Worm (Caenorhabditis elegans) whole organism, late embryonic: ENCODE measurements around the gene F07F6.2.

ENCODE experiments used
- C38D4.7 ChIP-seq: fragments of 200-800 bp; sonication (Bioruptor generic); optimal IDR thresholded peaks from 2 replicates; lab custom pipeline; 2018; ENCODE audit warnings: mild to moderate bottlenecking, missing genetic modification characterization, moderate library complexity, missing compliant biosample characterization
- K02D7.2 ChIP-seq: sonication (generic microtip); optimal IDR thresholded peaks from 2 replicates; lab custom pipeline; 2017; ENCODE audit warnings: mild to moderate bottlenecking, missing genetic modification characterization, missing compliant biosample characterization
- K09A11.1 ChIP-seq: sonication (generic microtip); optimal IDR thresholded peaks from 2 replicates; lab custom pipeline; 2017; ENCODE audit warnings: antibody characterized with exemption, mild to moderate bottlenecking, missing genetic modification characterization, missing compliant biosample characterization; ENCODE audit not compliant: insufficient read depth
- ahr-1 ChIP-seq: sonication (generic microtip); optimal IDR thresholded peaks from 2 replicates; lab custom pipeline; 2016; ENCODE audit warnings: missing genetic modification characterization, missing compliant biosample characterization
- ama-1 ChIP-seq: fragments of 150-350 bp; optimal IDR thresholded peaks from 2 replicates; lab custom pipeline; 2014
- ceh-18 ChIP-seq: sonication (generic microtip); optimal IDR thresholded peaks from 2 replicates; lab custom pipeline; 2016; ENCODE audit warnings: missing genetic modification characterization, missing compliant biosample characterization
- ceh-19 ChIP-seq: fragments of 200-800 bp; sonication (Bioruptor generic); optimal IDR thresholded peaks from 2 replicates; lab custom pipeline; 2018; ENCODE audit warnings: mild to moderate bottlenecking, missing genetic modification characterization, missing compliant biosample characterization
- ceh-22 ChIP-seq: sonication (generic microtip); optimal IDR thresholded peaks from 2 replicates; lab custom pipeline; 2017; ENCODE audit warnings: missing biosample characterization, missing genetic modification characterization
- ceh-24 ChIP-seq: sonication (generic microtip); optimal IDR thresholded peaks from 2 replicates; lab custom pipeline; 2016; ENCODE audit warnings: mild to moderate bottlenecking, missing genetic modification characterization, missing compliant biosample characterization
- ceh-30 ChIP-seq: fragments of 150-350 bp; optimal IDR thresholded peaks from 2 replicates; lab custom pipeline; 2014; ENCODE audit warnings: missing biosample characterization, missing genetic modification characterization
- ceh-48 ChIP-seq: sonication (generic microtip); optimal IDR thresholded peaks from 2 replicates; lab custom pipeline; 2016; ENCODE audit warnings: missing genetic modification characterization, inconsistent platforms, missing compliant biosample characterization
- ceh-6 ChIP-seq: fragments of 200-800 bp; sonication (Bioruptor generic); optimal IDR thresholded peaks from 2 replicates; lab custom pipeline; 2018; ENCODE audit warnings: mild to moderate bottlenecking, missing genetic modification characterization, missing compliant biosample characterization
- ceh-9 ChIP-seq: sonication (generic microtip); optimal IDR thresholded peaks from 2 replicates; lab custom pipeline; 2016; ENCODE audit warnings: mild to moderate bottlenecking, missing genetic modification characterization, inconsistent platforms, missing compliant biosample characterization
- dmd-4 ChIP-seq: sonication (generic microtip); optimal IDR thresholded peaks from 2 replicates; lab custom pipeline; 2016; ENCODE audit warnings: borderline replicate concordance, missing genetic modification characterization, missing compliant biosample characterization
- dve-1 ChIP-seq: sonication (generic microtip); optimal IDR thresholded peaks from 2 replicates; lab custom pipeline; 2017; ENCODE audit warnings: antibody characterized with exemption, mild to moderate bottlenecking, missing genetic modification characterization, missing compliant biosample characterization
- elt-2 ChIP-seq: sonication (generic microtip); optimal IDR thresholded peaks from 2 replicates; lab custom pipeline; 2016; ENCODE audit warnings: missing genetic modification reagents, missing genetic modification characterization, missing compliant biosample characterization
- eyg-1 ChIP-seq: sonication (generic microtip); optimal IDR thresholded peaks from 2 replicates; lab custom pipeline; 2016; ENCODE audit warnings: missing genotype, missing genetic modification characterization, missing compliant biosample characterization
- fkh-6 ChIP-seq: sonication (generic microtip); optimal IDR thresholded peaks from 2 replicates; lab custom pipeline; 2016; ENCODE audit warnings: missing genetic modification characterization, missing compliant biosample characterization
- hlh-13 ChIP-seq: fragments of 200-800 bp; sonication (Bioruptor generic); optimal IDR thresholded peaks from 2 replicates; lab custom pipeline; 2018; ENCODE audit warnings: mild to moderate bottlenecking, missing genetic modification characterization, missing compliant biosample characterization
- hlh-15 ChIP-seq: sonication (generic microtip); optimal IDR thresholded peaks from 2 replicates; lab custom pipeline; 2016; ENCODE audit warnings: missing genetic modification characterization, missing compliant biosample characterization
- hlh-30 ChIP-seq: sonication (generic microtip); optimal IDR thresholded peaks from 2 replicates; lab custom pipeline; 2017; ENCODE audit warnings: antibody characterized with exemption, missing genetic modification characterization, missing compliant biosample characterization; ENCODE audit not compliant: insufficient read depth
- madf-2 ChIP-seq: sonication (generic microtip); optimal IDR thresholded peaks from 2 replicates; lab custom pipeline; 2017; ENCODE audit warnings: missing genetic modification characterization, missing compliant biosample characterization
- nhr-11 ChIP-seq: fragments of 150-350 bp; optimal IDR thresholded peaks from 2 replicates; lab custom pipeline; 2014; ENCODE audit warnings: missing biosample characterization, missing genetic modification characterization
- nhr-232 ChIP-seq: sonication (generic microtip); optimal IDR thresholded peaks from 2 replicates; lab custom pipeline; 2016; ENCODE audit warnings: missing genetic modification characterization, missing compliant biosample characterization
- npax-4 ChIP-seq: sonication (generic microtip); optimal IDR thresholded peaks from 2 replicates; lab custom pipeline; 2016; ENCODE audit warnings: missing genetic modification characterization, missing compliant biosample characterization
- odd-2 ChIP-seq: sonication (generic microtip); optimal IDR thresholded peaks from 2 replicates; lab custom pipeline; 2017; ENCODE audit warnings: antibody characterized with exemption, mild to moderate bottlenecking, missing genetic modification characterization, missing compliant biosample characterization
- pag-3 ChIP-seq: sonication (generic microtip); optimal IDR thresholded peaks from 2 replicates; lab custom pipeline; 2016; ENCODE audit warnings: missing compliant biosample characterization, missing genetic modification characterization, borderline replicate concordance
- pat-9 ChIP-seq: fragments of 200-800 bp; sonication (Bioruptor generic); optimal IDR thresholded peaks from 2 replicates; lab custom pipeline; 2018; ENCODE audit warnings: mild to moderate bottlenecking, missing genetic modification characterization, moderate library complexity, missing compliant biosample characterization
- pha-4 ChIP-seq: fragments of 150-350 bp; optimal IDR thresholded peaks from 2 replicates; lab custom pipeline; 2018; ENCODE audit warnings: missing biosample characterization, missing genetic modification reagents, missing genetic modification characterization
- pqm-1 ChIP-seq: sonication (generic microtip); optimal IDR thresholded peaks from 2 replicates; lab custom pipeline; 2016; ENCODE audit warnings: missing genetic modification characterization, missing compliant biosample characterization
- rnt-1 ChIP-seq: sonication (generic microtip); optimal IDR thresholded peaks from 2 replicates; lab custom pipeline; 2016; ENCODE audit warnings: missing genetic modification characterization, missing compliant biosample characterization
- sox-4 ChIP-seq: sonication (generic microtip); optimal IDR thresholded peaks from 2 replicates; lab custom pipeline; 2017; ENCODE audit warnings: mild to moderate bottlenecking, missing genetic modification characterization, inconsistent platforms, missing compliant biosample characterization
- syd-9 ChIP-seq: sonication (generic microtip); optimal IDR thresholded peaks from 2 replicates; lab custom pipeline; 2016; ENCODE audit warnings: mild to moderate bottlenecking, missing genetic modification characterization, moderate library complexity, missing compliant biosample characterization
- tbx-2 ChIP-seq: sonication (generic microtip); optimal IDR thresholded peaks from 2 replicates; lab custom pipeline; 2016; ENCODE audit warnings: missing genetic modification characterization, missing compliant biosample characterization
- ttx-3 ChIP-seq: sonication (generic microtip); optimal IDR thresholded peaks from 2 replicates; lab custom pipeline; 2016; ENCODE audit warnings: missing genetic modification reagents, missing genetic modification characterization, missing compliant biosample characterization
- unc-3 ChIP-seq, 2 experiments: fragments of 200-800 bp in 1 of 2; sonication (Bioruptor generic) in 1 of 2; sonication (generic microtip) in 1 of 2; conservative IDR thresholded peaks in 1 of 2; optimal IDR thresholded peaks in 1 of 2; 2 replicates each; pipeline versions ENCODE4 v1.3.6 to Lab custom; 2016 to 2022; ENCODE audit warnings: missing compliant biosample characterization in 2 of 2, missing genetic modification characterization in 2 of 2, missing genetic modification reagents in 1 of 2
- unc-42 ChIP-seq: sonication (generic microtip); optimal IDR thresholded peaks from 2 replicates; lab custom pipeline; 2016; ENCODE audit warnings: missing genotype, missing genetic modification characterization, missing compliant biosample characterization
- unc-55 ChIP-seq: sonication (generic microtip); optimal IDR thresholded peaks from 2 replicates; lab custom pipeline; 2017; ENCODE audit warnings: missing biosample characterization, missing genetic modification reagents, missing genetic modification characterization
- unc-86 ChIP-seq: sonication (generic microtip); optimal IDR thresholded peaks from 2 replicates; lab custom pipeline; 2016; ENCODE audit warnings: missing genetic modification characterization, missing compliant biosample characterization
- zip-5 ChIP-seq: sonication (generic microtip); optimal IDR thresholded peaks from 2 replicates; lab custom pipeline; 2016; ENCODE audit warnings: missing genetic modification characterization, missing compliant biosample characterization
- ztf-16 ChIP-seq: sonication (generic microtip); optimal IDR thresholded peaks from 2 replicates; lab custom pipeline; 2017; ENCODE audit warnings: missing genetic modification characterization, missing compliant biosample characterization

Gene F07F6.2

DNA sequence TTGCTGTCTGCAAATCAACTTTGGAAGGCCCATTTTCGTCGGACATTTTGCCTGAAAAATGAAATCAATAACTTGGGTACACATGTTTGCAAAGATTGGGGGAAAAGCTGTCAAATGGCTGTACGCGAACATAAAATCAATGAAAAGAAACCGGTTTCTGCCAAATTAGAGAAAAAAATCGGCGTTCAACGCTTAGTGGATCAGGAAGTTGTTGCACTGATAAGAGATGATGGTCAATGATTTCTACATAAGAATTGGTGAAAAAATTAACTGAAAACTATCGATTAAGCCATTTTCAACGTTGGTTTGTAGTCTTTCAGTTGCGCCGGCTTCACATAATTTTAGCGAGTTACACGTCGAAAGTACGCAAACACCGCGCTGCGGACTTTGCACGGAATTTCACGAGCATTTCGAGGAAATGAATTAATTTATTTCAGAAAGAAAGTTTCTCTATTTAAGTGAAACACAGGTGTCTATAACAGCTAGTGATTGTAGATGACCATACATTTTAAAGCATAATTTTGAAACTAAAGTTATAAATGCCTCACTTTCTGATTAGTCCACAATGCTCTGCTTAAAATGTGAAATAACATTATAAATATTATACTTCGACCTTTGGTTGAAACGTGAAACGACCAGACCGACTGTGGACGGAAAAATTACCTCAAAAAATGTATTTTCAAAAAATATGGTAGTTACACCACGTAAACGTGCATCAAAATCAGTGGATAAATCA lies at the start of gene F07F6.2, which contains the start of gene F07F6.4:
F07F6.2 (plus strand) TSS at position 686 of the 736 bp plus-strand sequence.
F07F6.4 (minus strand) TSS at position 51 of the 736 bp plus-strand sequence.
- TF ChIP-seq dve-1 (tag; lab: Kevin White, UChicago) (peak; percentile 3), madf-2 (tag; lab: Kevin White, UChicago) (no peak), ahr-1 (tag; lab: Kevin White, UChicago) (no peak), ceh-6 (GFP tag; lab: Kevin White, UChicago) (no peak), ceh-24 (no peak), ceh-18 (tag; lab: Kevin White, UChicago) (no peak), unc-3 (GFP tag; conservative IDR thresholded peaks at IDR 0.05; lab: Robert Waterston, UW) (no peak), unc-3 (tag; optimal IDR thresholded peaks at IDR 0.05; lab: Kevin White, UChicago) (peak; percentile 19), tbx-2 (tag; lab: Kevin White, UChicago) (peak; percentile 9), K09A11.1 (tag; lab: Kevin White, UChicago) (no peak), ttx-3 (no peak), unc-86 (tag; lab: Kevin White, UChicago) (no peak), pag-3 (tag; lab: Kevin White, UChicago) (no peak), npax-4 (tag; lab: Kevin White, UChicago) (no peak), ama-1 (no peak), unc-55 (GFP tag; lab: Kevin White, UChicago) (no peak), rnt-1 (no peak), eyg-1 (tag; lab: Kevin White, UChicago) (no peak), pat-9 (tag; lab: Kevin White, UChicago) (no peak), elt-2 (tag; lab: Kevin White, UChicago) (no peak), K02D7.2 (tag; lab: Kevin White, UChicago) (no peak), sox-4 (tag; lab: Kevin White, UChicago) (no peak), ceh-9 (tag; lab: Kevin White, UChicago) (no peak), ceh-22 (tag; lab: Kevin White, UChicago) (no peak), dmd-4 (tag; lab: Kevin White, UChicago) (no peak), pqm-1 (tag; lab: Kevin White, UChicago) (no peak), nhr-11 (tag; lab: Kevin White, UChicago) (no peak), C38D4.7 (GFP tag; lab: Kevin White, UChicago) (no peak), hlh-15 (tag; lab: Kevin White, UChicago) (no peak), zip-5 (tag; lab: Kevin White, UChicago) (no peak), hlh-13 (GFP tag; lab: Kevin White, UChicago) (no peak), unc-42 (tag; lab: Kevin White, UChicago) (peak; percentile 35), ceh-48 (tag; lab: Kevin White, UChicago) (no peak), ceh-30 (no peak)

DNA sequence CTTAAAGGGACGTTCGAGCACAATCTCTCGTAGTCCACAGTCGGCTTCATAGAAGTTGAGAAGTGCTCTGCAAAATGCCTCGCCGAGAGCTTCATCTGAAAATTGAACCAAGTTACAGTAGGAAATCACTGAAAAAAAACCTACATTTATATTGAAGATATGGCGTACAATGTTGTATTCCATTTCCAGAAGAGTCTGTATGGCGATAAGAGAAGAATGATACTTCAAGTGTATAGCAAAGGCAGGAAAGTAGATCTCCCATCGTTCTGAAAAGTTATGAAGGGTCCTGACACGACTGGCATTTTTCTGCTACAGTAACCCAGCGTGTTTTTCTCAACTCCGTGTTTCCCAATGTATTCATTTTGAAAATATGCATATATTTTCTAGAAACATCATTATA lies 45.7 kb upstream of the F07F6.2 start:
- no peak for TF ChIP-seq pha-4 (tag; lab: Kevin White, UChicago)
- TF ChIP-seq unc-86 (tag; lab: Kevin White, UChicago) = no peak
- TF ChIP-seq hlh-30 (tag; lab: Kevin White, UChicago) = no peak
- no peak for TF ChIP-seq ceh-19 (GFP tag; lab: Kevin White, UChicago)
- TF ChIP-seq odd-2 (tag; lab: Kevin White, UChicago) = no peak
- TF ChIP-seq fkh-6 (tag; lab: Kevin White, UChicago) = no peak
- TF ChIP-seq pat-9 (tag; lab: Kevin White, UChicago) = no peak
- no peak for TF ChIP-seq K02D7.2 (tag; lab: Kevin White, UChicago)
- no peak for TF ChIP-seq ahr-1 (tag; lab: Kevin White, UChicago)
- TF ChIP-seq syd-9 (tag; lab: Kevin White, UChicago) = no peak
- no peak for TF ChIP-seq ztf-16
- TF ChIP-seq unc-3 (GFP tag; conservative IDR thresholded peaks at IDR 0.05; lab: Robert Waterston, UW) = no peak
- no peak for TF ChIP-seq unc-3 (tag; optimal IDR thresholded peaks at IDR 0.05; lab: Kevin White, UChicago)
- TF ChIP-seq pqm-1 (tag; lab: Kevin White, UChicago) = no peak
- TF ChIP-seq nhr-232 = no peak
- TF ChIP-seq, all 69 proteins: peak for 0
